Worm (Caenorhabditis elegans) whole organism, midembryonic: ENCODE results near the gene F57F5.3.

Source experiments
- T22C8.4 ChIP-seq: fragments of 200-800 bp; sonication (Bioruptor generic); IDR thresholded peaks from 2 replicates; pipeline ENCODE4 v1.3.6; 2022; ENCODE audit warnings: missing genetic modification characterization, missing compliant biosample characterization
- cog-1 ChIP-seq: sonication (generic microtip); optimal IDR thresholded peaks from 2 replicates; lab custom pipeline; 2016; ENCODE audit warnings: missing genetic modification characterization, missing compliant biosample characterization
- flt-1 ChIP-seq: fragments of 200-800 bp; sonication (Bioruptor generic); IDR thresholded peaks from 2 replicates; pipeline ENCODE4 v1.3.6; 2022; ENCODE audit warnings: missing genetic modification characterization, missing compliant biosample characterization
- klf-2 ChIP-seq: fragments of 200-800 bp; sonication (Bioruptor generic); conservative IDR thresholded peaks from 2 replicates; pipeline ENCODE4 v1.3.6; 2022; ENCODE audit warnings: missing genetic modification reagents, missing genetic modification characterization, missing compliant biosample characterization
- med-1 ChIP-seq: sonication (generic microtip); optimal IDR thresholded peaks from 2 replicates; lab custom pipeline; 2017; ENCODE audit warnings: missing genetic modification characterization, mild to moderate bottlenecking, missing compliant biosample characterization, antibody characterized with exemption, missing genetic modification reagents; ENCODE audit not compliant: insufficient read depth
- ref-1 ChIP-seq: fragments of 200-800 bp; sonication (Bioruptor generic); conservative IDR thresholded peaks from 2 replicates; pipeline ENCODE4 v1.3.6; 2022; ENCODE audit warnings: missing genetic modification reagents, missing genetic modification characterization, missing compliant biosample characterization
- tab-1 ChIP-seq: fragments of 200-800 bp; sonication (Bioruptor generic); IDR thresholded peaks from 2 replicates; pipeline ENCODE4 v1.3.6; 2022; ENCODE audit warnings: missing genetic modification characterization, missing compliant biosample characterization
- ztf-23 ChIP-seq: fragments of 200-800 bp; sonication (Bioruptor generic); IDR thresholded peaks from 2 replicates; pipeline ENCODE4 v1.3.6; 2022; ENCODE audit warnings: missing genetic modification reagents, missing genetic modification characterization, missing compliant biosample characterization
- ztf-29 ChIP-seq: fragments of 200-800 bp; sonication (Bioruptor generic); IDR thresholded peaks from 2 replicates; pipeline ENCODE4 v1.3.6; 2022; ENCODE audit warnings: missing genetic modification reagents, missing genetic modification characterization, missing compliant biosample characterization

The F57F5.3 gene

DNA sequence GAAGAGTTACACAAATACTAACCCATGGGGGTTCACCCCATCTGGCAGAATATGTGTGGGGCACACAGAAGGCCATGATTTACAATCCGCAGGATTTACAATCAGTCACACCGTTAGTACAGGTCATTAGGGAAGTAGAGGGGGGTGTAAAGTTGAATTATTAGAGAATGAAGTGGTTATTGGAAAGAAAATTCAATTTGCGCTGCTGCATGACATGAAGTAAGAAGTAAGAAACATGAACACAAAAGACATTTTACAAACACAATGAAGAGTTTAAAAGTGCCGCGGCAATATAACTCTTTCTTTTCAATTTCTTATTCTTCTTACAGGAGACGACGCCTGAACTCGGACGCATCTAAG is 45.6 kb downstream of the F57F5.3 start:
- no peak for TF ChIP-seq ref-1 (GFP tag; lab: Robert Waterston, UW)
- no peak for TF ChIP-seq klf-2 (GFP tag; lab: Robert Waterston, UW)
- TF ChIP-seq T22C8.4, result no peak
- no peak for TF ChIP-seq flt-1
- no peak for TF ChIP-seq med-1
- no peak for TF ChIP-seq cog-1 (tag; lab: Kevin White, UChicago)
- no peak for TF ChIP-seq ztf-23 (GFP tag; lab: Robert Waterston, UW)
- no peak for TF ChIP-seq ztf-29 (GFP tag; lab: Robert Waterston, UW)
- TF ChIP-seq tab-1 (GFP tag; lab: Robert Waterston, UW), result no peak

DNA sequence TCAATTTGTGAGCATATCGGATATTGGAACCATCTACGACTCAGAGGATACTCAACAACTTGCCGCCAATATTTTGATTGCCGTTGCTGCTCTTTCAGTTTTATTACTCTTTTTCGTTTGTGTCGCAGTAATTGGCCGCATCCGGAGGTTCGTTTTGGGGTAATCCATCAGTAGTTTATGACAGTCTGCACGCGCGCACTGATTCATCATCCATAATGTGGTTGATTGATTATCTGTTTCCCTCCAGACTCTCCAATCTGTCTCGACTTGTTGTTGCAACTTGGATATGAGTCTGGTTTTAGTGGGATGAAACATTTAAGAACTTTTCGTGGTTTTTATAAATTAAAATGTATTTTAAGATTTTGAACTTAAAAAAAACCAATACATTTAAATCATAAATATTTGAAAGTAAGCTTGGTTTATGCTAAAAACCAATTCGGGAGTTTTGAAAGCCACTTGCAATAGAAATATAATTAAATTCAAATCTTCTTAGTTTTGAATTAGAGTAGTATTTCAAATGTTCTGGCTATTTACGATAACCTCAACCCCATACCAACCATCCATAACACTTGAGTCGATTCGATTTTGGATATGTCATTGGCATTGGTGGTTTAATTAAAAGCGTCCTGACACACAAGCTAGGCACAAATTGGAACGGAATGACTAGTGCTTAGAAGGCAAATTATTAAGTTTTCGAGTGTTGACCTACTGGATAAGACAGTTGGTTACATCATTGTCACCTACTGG is 46.1 kb downstream of the F57F5.3 start:
- TF ChIP-seq med-1, result no peak
- no peak for TF ChIP-seq klf-2 (GFP tag; lab: Robert Waterston, UW)
- TF ChIP-seq ztf-23 (GFP tag; lab: Robert Waterston, UW), result no peak
- TF ChIP-seq ref-1 (GFP tag; lab: Robert Waterston, UW), result no peak
- no peak for TF ChIP-seq T22C8.4

DNA sequence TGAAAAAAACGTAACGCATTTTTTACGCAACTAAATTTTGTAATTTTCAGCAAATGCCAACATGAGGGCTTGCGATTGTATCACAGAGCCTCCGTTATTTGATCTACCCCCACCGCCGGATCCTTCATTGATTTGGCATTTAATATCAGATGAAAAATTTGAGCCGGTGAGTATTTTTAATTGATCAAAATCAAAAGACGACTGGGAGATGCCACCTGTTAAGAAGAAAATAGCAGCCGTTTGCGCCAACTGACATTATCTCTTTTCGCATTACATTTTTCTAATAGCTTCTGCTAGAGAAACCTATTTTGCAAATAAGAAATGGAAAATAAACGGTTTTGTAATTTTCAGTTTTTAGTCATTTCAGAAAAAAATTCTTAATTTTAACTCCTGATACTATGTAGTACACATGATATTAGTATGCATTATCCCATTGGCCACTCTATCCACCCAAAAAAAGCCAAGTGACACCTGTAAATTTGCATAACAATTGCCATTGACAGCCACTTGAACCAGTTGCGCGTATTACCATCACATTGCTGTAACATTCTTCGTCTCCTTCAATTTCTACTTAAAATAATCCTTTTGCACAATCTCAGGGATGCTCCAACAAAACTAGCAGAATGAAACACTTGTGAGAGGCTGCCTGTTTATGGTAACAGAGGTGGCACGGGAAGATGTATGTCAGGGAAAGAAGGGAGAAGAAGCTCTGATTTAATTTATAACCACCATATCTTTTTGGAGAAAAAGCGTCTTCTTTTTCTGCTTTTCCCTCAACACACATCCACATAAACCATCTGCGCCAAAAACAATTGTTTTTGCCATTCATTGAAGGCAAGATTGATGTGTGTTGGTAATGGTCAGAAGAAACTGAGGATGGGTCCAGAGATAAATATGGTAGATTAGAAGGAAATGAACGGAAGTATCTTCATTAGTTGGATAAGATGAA is 47.8 kb downstream of the F57F5.3 start, which contains the start of gene F58H1.5:
F58H1.5 (plus strand) TSS at position 51 of the 949 bp plus-strand sequence.
- TF ChIP-seq ztf-23 (GFP tag; lab: Robert Waterston, UW) (no peak), ref-1 (GFP tag; lab: Robert Waterston, UW) (no peak), flt-1 (no peak), cog-1 (tag; lab: Kevin White, UChicago) (no peak), T22C8.4 (no peak), klf-2 (GFP tag; lab: Robert Waterston, UW) (no peak), tab-1 (GFP tag; lab: Robert Waterston, UW) (no peak), med-1 (no peak), ztf-29 (GFP tag; lab: Robert Waterston, UW) (no peak)

DNA sequence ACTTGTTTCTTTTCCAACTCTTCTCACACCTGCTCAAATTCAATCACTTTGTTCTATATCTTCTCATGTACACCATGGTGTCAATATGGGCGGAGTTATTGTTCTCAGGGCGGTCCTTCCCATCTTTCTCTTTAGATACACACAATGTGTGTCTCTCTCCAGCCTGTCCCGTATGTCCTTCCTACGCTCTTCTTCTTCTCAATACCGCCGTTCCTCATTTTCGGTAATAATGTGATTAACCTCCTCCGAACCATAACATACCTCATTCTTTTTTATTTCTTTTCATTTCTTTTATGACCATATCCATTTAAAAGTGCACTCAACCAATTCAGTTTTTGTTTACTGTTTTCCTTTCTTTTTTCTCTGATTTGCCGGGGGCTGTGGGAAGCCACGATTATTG is 50.8 kb downstream of the F57F5.3 start:
- TF ChIP-seq flt-1 (peak; percentile 39; the same call in 1 of the 2 replicates), ztf-23 (GFP tag; lab: Robert Waterston, UW) (no peak)
